Fruit fly (Drosophila melanogaster): Measurements from ENCODE around the gene fd3F.

Gene fd3F

dm6 chrX:3842898-3843297, 40.8 kb downstream of the fd3F start (continued):
- TF ChIP-seq pum (GFP tag; optimal IDR thresholded peaks at IDR 0.05) (no peak), CG11085 (GFP tag; IDR thresholded peaks at IDR 0.05) (no peak), Trl (optimal IDR thresholded peaks at IDR 0.05) (peak in 1 of 2 experiments; percentile 1), Trl (GFP tag; optimal IDR thresholded peaks at IDR 0.05) (no peak), Nf-YB (GFP tag; optimal IDR thresholded peaks at IDR 0.05) (no peak), btn (GFP tag; optimal IDR thresholded peaks at IDR 0.05) (no peak), CG10147 (GFP tag; optimal IDR thresholded peaks at IDR 0.05) (no peak), phol (tag; optimal IDR thresholded peaks at IDR 0.05) (no peak)

- TF ChIP-seq CG11456 (GFP tag; IDR thresholded peaks at IDR 0.05), result no peak
- TF ChIP-seq ken (GFP tag; IDR thresholded peaks at IDR 0.05), result 0 out of 3 replicates have a peak, but pooled peaks have one; percentile 24
- no peak for TF ChIP-seq wdn (GFP tag; IDR thresholded peaks at IDR 0.05)
- no peak for TF ChIP-seq Elba2 (GFP tag; optimal IDR thresholded peaks at IDR 0.05)
- peak; percentile 3 for TF ChIP-seq CG16863 (GFP tag; optimal IDR thresholded peaks at IDR 0.05)
- peak; percentile 34 for TF ChIP-seq HHEX (GFP tag; optimal IDR thresholded peaks at IDR 0.05)
- no peak for TF ChIP-seq CG11093 (GFP tag; IDR thresholded peaks at IDR 0.05)
- no peak for TF ChIP-seq CG31224 (GFP tag; IDR thresholded peaks at IDR 0.05)
- TF ChIP-seq CG10267 (tag; optimal IDR thresholded peaks at IDR 0.05), result peak; percentile 2
- TF ChIP-seq CG17359 (tag; optimal IDR thresholded peaks at IDR 0.05), result no peak
- no peak for TF ChIP-seq Asciz (GFP tag; optimal IDR thresholded peaks at IDR 0.05)
- TF ChIP-seq exex (tag; optimal IDR thresholded peaks at IDR 0.05), result no peak
- peak; percentile 33 for TF ChIP-seq CG4328 (GFP tag; optimal IDR thresholded peaks at IDR 0.05)
- no peak for TF ChIP-seq ttk (GFP tag; IDR thresholded peaks at IDR 0.05)
- no peak for TF ChIP-seq D19A (tag; optimal IDR thresholded peaks at IDR 0.05)
- TF ChIP-seq CG6791 (GFP tag; IDR thresholded peaks at IDR 0.05; ENCODE audit: partially characterized antibody), result no peak
- TF ChIP-seq Rx (GFP tag; IDR thresholded peaks at IDR 0.05), result no peak
- no peak for TF ChIP-seq lov (optimal IDR thresholded peaks at IDR 0.05)
- no peak for TF ChIP-seq lov (GFP tag; IDR thresholded peaks at IDR 0.05)
- TF ChIP-seq Nf-YB (GFP tag; optimal IDR thresholded peaks at IDR 0.05), result no peak
- TF ChIP-seq CG11247 (GFP tag; IDR thresholded peaks at IDR 0.05), result no peak
- no peak for TF ChIP-seq Hand (GFP tag; optimal IDR thresholded peaks at IDR 0.05)
- TF ChIP-seq CG15011 (GFP tag; optimal IDR thresholded peaks at IDR 0.05), result no peak
- TF ChIP-seq ranshi (GFP tag; IDR thresholded peaks at IDR 0.05), result no peak
- TF ChIP-seq Fer3 (tag; optimal IDR thresholded peaks at IDR 0.05), result no peak
- peak; percentile 55 for TF ChIP-seq ATbp (GFP tag; optimal IDR thresholded peaks at IDR 0.05)
- TF ChIP-seq GATAe (GFP tag; conservative IDR thresholded peaks at IDR 0.05), result no peak
- TF ChIP-seq Poxn (GFP tag; IDR thresholded peaks at IDR 0.05), result no peak
- no peak for TF ChIP-seq CG1602 (GFP tag; optimal IDR thresholded peaks at IDR 0.05)
- TF ChIP-seq Pdp1 (GFP tag; optimal IDR thresholded peaks at IDR 0.05), result peak in 1 of 2 experiments; percentile 12
- TF ChIP-seq stc (GFP tag; IDR thresholded peaks at IDR 0.05), result no peak
- 0 out of 3 replicates have a peak, but pooled peaks have one; percentile 34 for TF ChIP-seq CG14050 (GFP tag; IDR thresholded peaks at IDR 0.05)
- no peak for TF ChIP-seq sna (GFP tag; IDR thresholded peaks at IDR 0.05; ENCODE audit: partially characterized antibody)
- peak; percentile 46; the same call in 2 of the 3 replicates for TF ChIP-seq CG34224 (GFP tag; IDR thresholded peaks at IDR 0.05; ENCODE audit: partially characterized antibody)
- peak; percentile 64 for TF ChIP-seq mirr (GFP tag; optimal IDR thresholded peaks at IDR 0.05)
- TF ChIP-seq E2f2 (GFP tag; IDR thresholded peaks at IDR 0.05), result peak; percentile 17; the same call in 1 of the 2 replicates
- TF ChIP-seq MTF-1 (GFP tag; optimal IDR thresholded peaks at IDR 0.05; ENCODE audit: borderline replicate concordance), result peak; percentile 2
- TF ChIP-seq CG5953 (GFP tag; IDR thresholded peaks at IDR 0.05), result 0 out of 2 replicates have a peak, but pooled peaks have one; percentile 4
- TF ChIP-seq Myb (GFP tag; optimal IDR thresholded peaks at IDR 0.05), result no peak
- no peak for TF ChIP-seq CG9817 (tag; optimal IDR thresholded peaks at IDR 0.05)
- no peak for TF ChIP-seq CG10366 (GFP tag; IDR thresholded peaks at IDR 0.05)
Observed at dm6 chrX:3845340-3846161, 43.4 kb downstream of the fd3F start.

All from whole organism, embryonic.